In genomic region chrV:11777846-11778245, ce11 we compare ENCODE assay signal across 3 worm cellular contexts.
A peak's percentile ranks its signal among the peaks of the same experiment; 100 is the strongest.
TF ChIP-seq lines count a peak whose summit lies in the region.

No protein-coding gene starts in this region.

TF ChIP-seq in whole organism, L1 larva, 84 proteins besides CTCF, POLR2A, EP300 and RAD21 (continued from another document):
- TF ChIP-seq ces-1 (GFP tag; optimal IDR thresholded peaks at IDR 0.05; lab: Kevin White, UChicago): no peak
- TF ChIP-seq ama-1 (optimal IDR thresholded peaks at IDR 0.05; lab: Kevin White, UChicago): no peak
- no peak for TF ChIP-seq mef-2 (tag; optimal IDR thresholded peaks at IDR 0.05; lab: Kevin White, UChicago)
- TF ChIP-seq nhr-20 (tag; optimal IDR thresholded peaks at IDR 0.05; lab: Kevin White, UChicago): peak; percentile 54
- TF ChIP-seq alr-1 (tag; optimal IDR thresholded peaks at IDR 0.05; lab: Kevin White, UChicago; ENCODE audit: borderline replicate concordance): no peak
- TF ChIP-seq pag-3 (tag; optimal IDR thresholded peaks at IDR 0.05; lab: Kevin White, UChicago; ENCODE audit: borderline replicate concordance, insufficient read depth): peak; percentile 92
- TF ChIP-seq ztf-11 (tag; optimal IDR thresholded peaks at IDR 0.05; lab: Kevin White, UChicago): no peak
- TF ChIP-seq mep-1 (tag; optimal IDR thresholded peaks at IDR 0.05; lab: Kevin White, UChicago): peak; percentile 20
- TF ChIP-seq swsn-7 (tag; optimal IDR thresholded peaks at IDR 0.05; lab: Kevin White, UChicago): no peak
- 0 out of 2 replicates have a peak, but pooled peaks have one; percentile 12 for TF ChIP-seq nhr-19 (GFP tag; conservative IDR thresholded peaks at IDR 0.05; lab: Robert Waterston, UW)

TF ChIP-seq in whole organism, L2 larva, 48 proteins besides CTCF, POLR2A, EP300 and RAD21 (continued from another document):
- peak; percentile 74 for TF ChIP-seq sma-9 (GFP tag; optimal IDR thresholded peaks at IDR 0.05; lab: Kevin White, UChicago)
- no peak for TF ChIP-seq sma-9 (tag; optimal IDR thresholded peaks at IDR 0.05; lab: Kevin White, UChicago)
- TF ChIP-seq ZK546.5 (tag; optimal IDR thresholded peaks at IDR 0.05; lab: Kevin White, UChicago): no peak
- TF ChIP-seq nhr-25 (tag; optimal IDR thresholded peaks at IDR 0.05; lab: Kevin White, UChicago): peak; percentile 25
- TF ChIP-seq unc-55 (GFP tag; optimal IDR thresholded peaks at IDR 0.05; lab: Kevin White, UChicago): no peak
- no peak for TF ChIP-seq ztf-11 (tag; optimal IDR thresholded peaks at IDR 0.05; lab: Kevin White, UChicago)
- no peak for TF ChIP-seq ztf-4 (tag; optimal IDR thresholded peaks at IDR 0.05; lab: Kevin White, UChicago)
- TF ChIP-seq ztf-1 (GFP tag; conservative IDR thresholded peaks at IDR 0.05; lab: Robert Waterston, UW): no peak
- no peak for TF ChIP-seq skn-1 (tag; optimal IDR thresholded peaks at IDR 0.05; lab: Kevin White, UChicago)
- TF ChIP-seq ceh-16 (tag; optimal IDR thresholded peaks at IDR 0.05; lab: Kevin White, UChicago): no peak
- TF ChIP-seq nhr-11 (tag; optimal IDR thresholded peaks at IDR 0.05; lab: Kevin White, UChicago): no peak
- no peak for TF ChIP-seq ama-1 (optimal IDR thresholded peaks at IDR 0.05; lab: Kevin White, UChicago)
- no peak for TF ChIP-seq zag-1 (tag; optimal IDR thresholded peaks at IDR 0.05; lab: Kevin White, UChicago)
- TF ChIP-seq nhr-129 (tag; optimal IDR thresholded peaks at IDR 0.05; lab: Kevin White, UChicago): peak; percentile 18
- peak; percentile 81 for TF ChIP-seq fos-1 (tag; optimal IDR thresholded peaks at IDR 0.05; lab: Kevin White, UChicago)
- no peak for TF ChIP-seq aly-2 (tag; optimal IDR thresholded peaks at IDR 0.05; lab: Kevin White, UChicago)
- peak; percentile 27 for TF ChIP-seq F13H6.1 (tag; optimal IDR thresholded peaks at IDR 0.05; lab: Kevin White, UChicago)
- no peak for TF ChIP-seq C34F6.9 (tag; optimal IDR thresholded peaks at IDR 0.05; lab: Kevin White, UChicago)
- no peak for TF ChIP-seq nhr-12 (tag; optimal IDR thresholded peaks at IDR 0.05; lab: Kevin White, UChicago)
- TF ChIP-seq alr-1 (tag; optimal IDR thresholded peaks at IDR 0.05; lab: Kevin White, UChicago): no peak
- no peak for TF ChIP-seq dmd-4 (tag; optimal IDR thresholded peaks at IDR 0.05; lab: Kevin White, UChicago)
- TF ChIP-seq snpc-4 (tag; optimal IDR thresholded peaks at IDR 0.05; lab: Kevin White, UChicago): no peak
- TF ChIP-seq blmp-1 (tag; optimal IDR thresholded peaks at IDR 0.05; lab: Kevin White, UChicago; ENCODE audit: insufficient read depth): peak; percentile 15
- TF ChIP-seq mdl-1 (tag; optimal IDR thresholded peaks at IDR 0.05; lab: Kevin White, UChicago): no peak
- TF ChIP-seq sem-4 (tag; optimal IDR thresholded peaks at IDR 0.05; lab: Kevin White, UChicago): no peak
- no peak for TF ChIP-seq ceh-82 (tag; optimal IDR thresholded peaks at IDR 0.05; lab: Kevin White, UChicago)
- TF ChIP-seq gmeb-1 (tag; optimal IDR thresholded peaks at IDR 0.05; lab: Kevin White, UChicago): peak; percentile 27
- TF ChIP-seq sma-3 (GFP tag; optimal IDR thresholded peaks at IDR 0.05; lab: Kevin White, UChicago): peak; percentile 11
- TF ChIP-seq nhr-237 (tag; optimal IDR thresholded peaks at IDR 0.05; lab: Kevin White, UChicago): no peak
- TF ChIP-seq peb-1 (tag; optimal IDR thresholded peaks at IDR 0.05; lab: Kevin White, UChicago): no peak
- no peak for TF ChIP-seq lin-11 (tag; optimal IDR thresholded peaks at IDR 0.05; lab: Kevin White, UChicago)
- TF ChIP-seq elt-1 (tag; optimal IDR thresholded peaks at IDR 0.05; lab: Kevin White, UChicago): no peak
- peak; percentile 58 for TF ChIP-seq crh-2 (tag; optimal IDR thresholded peaks at IDR 0.05; lab: Kevin White, UChicago)
- no peak for TF ChIP-seq lin-39 (tag; optimal IDR thresholded peaks at IDR 0.05; lab: Kevin White, UChicago)
- no peak for TF ChIP-seq R02D3.7 (tag; optimal IDR thresholded peaks at IDR 0.05; lab: Kevin White, UChicago)

TF ChIP-seq in whole organism, L4 larva, 104 proteins besides CTCF, POLR2A, EP300 and RAD21 (continued from another document):
- TF ChIP-seq aly-2 (tag; optimal IDR thresholded peaks at IDR 0.05; lab: Kevin White, UChicago): no peak
- TF ChIP-seq F37D6.2 (tag; optimal IDR thresholded peaks at IDR 0.05; lab: Kevin White, UChicago): no peak
- peak in 1 of 2 experiments; percentile 71 for TF ChIP-seq daf-16 (GFP tag; optimal IDR thresholded peaks at IDR 0.05; lab: Kevin White, UChicago)
- TF ChIP-seq daf-16 (tag; optimal IDR thresholded peaks at IDR 0.05; lab: Kevin White, UChicago): peak; percentile 77
- no peak for TF ChIP-seq sdz-12 (GFP tag; optimal IDR thresholded peaks at IDR 0.05; lab: Kevin White, UChicago)
- no peak for TF ChIP-seq zip-11 (GFP tag; IDR thresholded peaks at IDR 0.05; lab: Robert Waterston, UW)
- TF ChIP-seq nhr-28 (tag; optimal IDR thresholded peaks at IDR 0.05; lab: Kevin White, UChicago): peak; percentile 71
- peak; percentile 58 for TF ChIP-seq dmd-6 (GFP tag; IDR thresholded peaks at IDR 0.05; lab: Robert Waterston, UW)
- TF ChIP-seq lsy-2 (tag; optimal IDR thresholded peaks at IDR 0.05; lab: Kevin White, UChicago): peak in 1 of 2 experiments; percentile 30
- no peak for TF ChIP-seq egl-43 (GFP tag; IDR thresholded peaks at IDR 0.05; lab: Robert Waterston, UW)
- peak; percentile 32 for TF ChIP-seq hlh-30 (tag; optimal IDR thresholded peaks at IDR 0.05; lab: Kevin White, UChicago; ENCODE audit: insufficient read depth)
- TF ChIP-seq mdl-1 (tag; optimal IDR thresholded peaks at IDR 0.05; lab: Kevin White, UChicago): peak in 1 of 2 experiments; percentile 14
- TF ChIP-seq mep-1 (tag; optimal IDR thresholded peaks at IDR 0.05; lab: Kevin White, UChicago): peak; percentile 44
- no peak for TF ChIP-seq lin-15B (tag; optimal IDR thresholded peaks at IDR 0.05; lab: Kevin White, UChicago)
- TF ChIP-seq ceh-32 (tag; optimal IDR thresholded peaks at IDR 0.05; lab: Kevin White, UChicago; ENCODE audit: poor library complexity): no peak
- peak; percentile 33 for TF ChIP-seq mes-2 (tag; optimal IDR thresholded peaks at IDR 0.05; lab: Kevin White, UChicago; ENCODE audit: poor library complexity, severe bottlenecking)
- peak; percentile 72 for TF ChIP-seq pqm-1 (tag; optimal IDR thresholded peaks at IDR 0.05; lab: Kevin White, UChicago)
- TF ChIP-seq nhr-6 (tag; optimal IDR thresholded peaks at IDR 0.05; lab: Kevin White, UChicago): no peak
TF ChIP-seq in whole organism, L4 larva: peak in this region for 14.
